Fruit fly (Drosophila melanogaster) whole organism, pupa: Measurements from ENCODE around the gene CadN2.
A peak's percentile ranks its signal among the peaks of the same experiment; 100 is the strongest.

Experiments used
- CG10348 ChIP-seq: fragments of 200-800 bp; sonication (Bioruptor generic); IDR thresholded peaks from 2 replicates; pipeline ENCODE4 v1.3.6; 2022; ENCODE audit warnings: missing biosample characterization, missing genetic modification characterization
- CG12605 ChIP-seq: fragments of 200-800 bp; sonication (Bioruptor generic); IDR thresholded peaks from 2 replicates; pipeline ENCODE4 v1.3.6; 2022; ENCODE audit warnings: missing biosample characterization, missing genetic modification characterization
- CG13204 ChIP-seq: fragments of 200-800 bp; sonication (Bioruptor generic); optimal IDR thresholded peaks from 2 replicates; lab custom pipeline; 2018; ENCODE audit warnings: missing biosample characterization, mild to moderate bottlenecking, missing genetic modification characterization, moderate library complexity
- CG14655 ChIP-seq: fragments of 200-800 bp; sonication (Bioruptor generic); optimal IDR thresholded peaks from 3 replicates; lab custom pipeline; 2017; ENCODE audit warnings: mild to moderate bottlenecking, missing biosample characterization, missing genetic modification reagents, missing genetic modification characterization
- CG15710 ChIP-seq: fragments of 200-800 bp; sonication (Bioruptor generic); optimal IDR thresholded peaks from 2 replicates; lab custom pipeline; 2018; ENCODE audit warnings: missing biosample characterization, mild to moderate bottlenecking, missing genetic modification characterization, moderate library complexity
- CG17806 ChIP-seq: fragments of 200-800 bp; sonication (Bioruptor generic); optimal IDR thresholded peaks from 2 replicates; lab custom pipeline; 2018; ENCODE audit warnings: missing biosample characterization, mild to moderate bottlenecking, missing genetic modification characterization, moderate library complexity
- CG32121 ChIP-seq: fragments of 200-800 bp; sonication (Bioruptor generic); IDR thresholded peaks from 2 replicates; pipeline ENCODE4 v1.3.6; 2022; ENCODE audit warnings: missing biosample characterization, missing genetic modification characterization
- CG34367 ChIP-seq: fragments of 200-800 bp; sonication (Bioruptor generic); optimal IDR thresholded peaks from 2 replicates; lab custom pipeline; 2018; ENCODE audit warnings: missing biosample characterization, mild to moderate bottlenecking, missing genetic modification characterization
- CG4496 ChIP-seq: fragments of 200-800 bp; sonication (Bioruptor generic); IDR thresholded peaks from 3 replicates; pipeline ENCODE4 v1.3.6; 2022; ENCODE audit warnings: missing biosample characterization, missing genetic modification characterization
- CG8159 ChIP-seq: fragments of 200-800 bp; sonication (Bioruptor generic); optimal IDR thresholded peaks from 3 replicates; lab custom pipeline; 2018; ENCODE audit warnings: missing biosample characterization, mild to moderate bottlenecking, missing genetic modification characterization, moderate library complexity
- CG8301 ChIP-seq: fragments of 200-800 bp; sonication (Bioruptor generic); optimal IDR thresholded peaks from 2 replicates; lab custom pipeline; 2018; ENCODE audit warnings: missing biosample characterization, mild to moderate bottlenecking, missing genetic modification characterization
- CG9948 ChIP-seq: fragments of 200-800 bp; sonication (Bioruptor generic); optimal IDR thresholded peaks from 2 replicates; lab custom pipeline; 2018; ENCODE audit warnings: missing biosample characterization, mild to moderate bottlenecking, missing genetic modification characterization, moderate library complexity
- D1 ChIP-seq: fragments of 200-800 bp; sonication (Bioruptor generic); optimal IDR thresholded peaks from 2 replicates; lab custom pipeline; 2018; ENCODE audit warnings: missing biosample characterization, mild to moderate bottlenecking, missing genetic modification characterization, moderate library complexity
- EcR ChIP-seq: fragments of 200-800 bp; sonication (Bioruptor generic); optimal IDR thresholded peaks from 3 replicates; lab custom pipeline; 2019; ENCODE audit warnings: missing biosample characterization, missing genetic modification characterization, mild to moderate bottlenecking, moderate library complexity, missing genetic modification reagents
- Ets98B ChIP-seq: fragments of 200-800 bp; sonication (Bioruptor generic); IDR thresholded peaks from 2 replicates; pipeline ENCODE4 v1.3.6; 2022; ENCODE audit warnings: missing biosample characterization, missing genetic modification characterization
- Pif1A ChIP-seq: fragments of 200-800 bp; sonication (Bioruptor generic); optimal IDR thresholded peaks from 3 replicates; lab custom pipeline; 2016; ENCODE audit warnings: missing biosample characterization, missing genetic modification characterization
- Pif1B ChIP-seq: fragments of 200-800 bp; sonication (Bioruptor generic); optimal IDR thresholded peaks from 3 replicates; lab custom pipeline; 2016; ENCODE audit warnings: missing biosample characterization, missing genetic modification characterization
- Snoo ChIP-seq: fragments of 200-800 bp; sonication (Bioruptor generic); optimal IDR thresholded peaks from 3 replicates; lab custom pipeline; 2017; ENCODE audit warnings: missing biosample characterization, mild to moderate bottlenecking, missing genetic modification characterization, inconsistent platforms
- fd96Ca ChIP-seq: fragments of 200-800 bp; sonication (Bioruptor generic); IDR thresholded peaks from 3 replicates; pipeline ENCODE4 v1.3.6; 2022; ENCODE audit warnings: missing biosample characterization, missing genetic modification characterization
- gl ChIP-seq: fragments of 200-800 bp; sonication (Bioruptor generic); optimal IDR thresholded peaks from 2 replicates; lab custom pipeline; 2018; ENCODE audit warnings: missing biosample characterization, mild to moderate bottlenecking, missing genetic modification characterization
- rn ChIP-seq: fragments of 200-800 bp; sonication (Bioruptor generic); IDR thresholded peaks from 2 replicates; pipeline ENCODE4 v1.3.6; 2022; ENCODE audit warnings: missing biosample characterization, missing genetic modification characterization

Gene CadN2

DNA sequence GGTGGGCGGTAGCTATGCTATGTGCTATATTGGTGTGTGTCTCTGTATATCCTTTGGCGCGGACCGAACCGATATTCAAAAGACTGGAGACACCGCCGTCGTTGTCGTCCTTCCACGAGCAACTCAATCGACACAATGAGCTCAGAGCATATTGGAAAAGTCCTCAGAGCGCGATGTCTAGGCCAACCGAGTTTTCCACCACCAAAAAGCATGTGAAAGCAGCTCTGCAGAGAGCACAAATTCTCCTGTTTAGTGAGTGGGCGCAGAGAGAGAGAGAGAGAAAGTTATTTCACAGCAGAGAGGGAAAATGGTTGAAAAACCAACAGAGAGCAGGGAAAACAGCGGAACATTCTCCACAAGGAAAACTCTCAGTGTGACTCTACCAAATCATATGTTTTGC is 122.6 kb downstream of the CadN2 start:
- TF ChIP-seq EcR (GFP tag; lab: Kevin White, UChicago) = no peak
- TF ChIP-seq CG13204 = no peak

- TF ChIP-seq CG32121 = no peak
- TF ChIP-seq CG14655 (GFP tag; lab: Kevin White, UChicago) = no peak
- no peak for TF ChIP-seq gl
- no peak for TF ChIP-seq CG15710
- no peak for TF ChIP-seq Pif1A
- no peak for TF ChIP-seq rn
- no peak for TF ChIP-seq CG17806 (tag; lab: Kevin White, UChicago)
- TF ChIP-seq EcR (GFP tag; lab: Kevin White, UChicago) = no peak
- TF ChIP-seq CG34367 (tag; lab: Kevin White, UChicago) = no peak
- TF ChIP-seq D1 (tag; lab: Kevin White, UChicago) = no peak
- TF ChIP-seq CG8159 (tag; lab: Kevin White, UChicago) = no peak
- TF ChIP-seq CG10348 (GFP tag; lab: Robert Waterston, UW) = no peak
- TF ChIP-seq CG4496 (GFP tag; lab: Robert Waterston, UW) = no peak
- no peak for TF ChIP-seq Ets98B (GFP tag; lab: Robert Waterston, UW)
- TF ChIP-seq Snoo (tag; lab: Kevin White, UChicago) = no peak
- TF ChIP-seq CG13204 = no peak
- TF ChIP-seq CG8301 (tag; lab: Kevin White, UChicago) = no peak
- TF ChIP-seq fd96Ca = no peak
- TF ChIP-seq Pif1B (GFP tag; lab: Kevin White, UChicago) = no peak
- TF ChIP-seq CG9948 (tag; lab: Kevin White, UChicago) = no peak
These were observed 123.8 kb downstream of the CadN2 start for dm6 chr2L:17751220-17751619.

DNA sequence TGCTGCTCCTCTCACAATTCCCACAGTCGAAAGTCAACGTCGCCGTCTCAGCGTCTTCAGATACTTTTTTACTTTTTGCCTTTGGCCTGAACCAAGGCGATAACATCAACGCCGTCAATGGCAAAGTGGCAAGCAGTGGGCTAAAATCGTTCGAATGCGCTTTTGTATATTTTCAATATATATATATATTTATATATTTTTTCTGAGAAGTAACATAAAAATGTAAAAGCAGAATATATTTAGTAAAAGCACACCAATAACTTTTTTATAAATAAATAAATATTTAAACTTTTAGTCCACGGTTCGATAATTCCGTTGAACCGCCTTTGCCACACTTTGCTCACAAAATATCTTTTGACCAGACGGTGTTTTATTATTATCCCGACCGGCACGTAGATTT is 124.9 kb downstream of the CadN2 start:
- no peak for TF ChIP-seq fd96Ca
- no peak for TF ChIP-seq CG4496 (GFP tag; lab: Robert Waterston, UW)
- peak; percentile 12 for TF ChIP-seq Pif1A
- no peak for TF ChIP-seq CG12605 (GFP tag; lab: Robert Waterston, UW)
- TF ChIP-seq D1 (tag; lab: Kevin White, UChicago) = peak; percentile 10
- no peak for TF ChIP-seq rn
- peak; percentile 71 for TF ChIP-seq CG8159 (tag; lab: Kevin White, UChicago)
- no peak for TF ChIP-seq gl
- peak; percentile 54 for TF ChIP-seq CG15710
- no peak for TF ChIP-seq Ets98B (GFP tag; lab: Robert Waterston, UW)
- peak; percentile 39 for TF ChIP-seq CG34367 (tag; lab: Kevin White, UChicago)
- TF ChIP-seq CG13204 = no peak
- no peak for TF ChIP-seq CG10348 (GFP tag; lab: Robert Waterston, UW)
- peak; percentile 55 for TF ChIP-seq CG9948 (tag; lab: Kevin White, UChicago)
- TF ChIP-seq CG32121 = no peak
- TF ChIP-seq Pif1B (GFP tag; lab: Kevin White, UChicago) = peak; percentile 38
- TF ChIP-seq CG14655 (GFP tag; lab: Kevin White, UChicago) = peak; percentile 54
- TF ChIP-seq EcR (GFP tag; lab: Kevin White, UChicago) = no peak
- peak; percentile 62 for TF ChIP-seq Snoo (tag; lab: Kevin White, UChicago)
- TF ChIP-seq CG8301 (tag; lab: Kevin White, UChicago) = no peak
- TF ChIP-seq CG17806 (tag; lab: Kevin White, UChicago) = peak; percentile 64
- TF ChIP-seq, all 21 proteins: peak for 10

dm6 chr2L:17748746-17749358 is 126.2 kb downstream of the CadN2 start:
- TF ChIP-seq Ets98B (GFP tag; lab: Robert Waterston, UW) (no peak), CG32121 (no peak), CG9948 (tag; lab: Kevin White, UChicago) (peak; percentile 45), Pif1A (peak; percentile 23), rn (no peak), CG10348 (GFP tag; lab: Robert Waterston, UW) (no peak), EcR (GFP tag; lab: Kevin White, UChicago) (peak; percentile 5), CG17806 (tag; lab: Kevin White, UChicago) (peak; percentile 36), CG14655 (GFP tag; lab: Kevin White, UChicago) (peak; percentile 3), D1 (tag; lab: Kevin White, UChicago) (no peak), CG8301 (tag; lab: Kevin White, UChicago) (no peak), Pif1B (GFP tag; lab: Kevin White, UChicago) (peak; percentile 25), gl (no peak), fd96Ca (no peak), CG34367 (tag; lab: Kevin White, UChicago) (peak; percentile 38), CG13204 (peak; percentile 21), CG8159 (tag; lab: Kevin White, UChicago) (peak; percentile 64), CG12605 (GFP tag; lab: Robert Waterston, UW) (no peak), Snoo (tag; lab: Kevin White, UChicago) (peak; percentile 58), CG4496 (GFP tag; lab: Robert Waterston, UW) (no peak), CG15710 (peak; percentile 68)

DNA sequence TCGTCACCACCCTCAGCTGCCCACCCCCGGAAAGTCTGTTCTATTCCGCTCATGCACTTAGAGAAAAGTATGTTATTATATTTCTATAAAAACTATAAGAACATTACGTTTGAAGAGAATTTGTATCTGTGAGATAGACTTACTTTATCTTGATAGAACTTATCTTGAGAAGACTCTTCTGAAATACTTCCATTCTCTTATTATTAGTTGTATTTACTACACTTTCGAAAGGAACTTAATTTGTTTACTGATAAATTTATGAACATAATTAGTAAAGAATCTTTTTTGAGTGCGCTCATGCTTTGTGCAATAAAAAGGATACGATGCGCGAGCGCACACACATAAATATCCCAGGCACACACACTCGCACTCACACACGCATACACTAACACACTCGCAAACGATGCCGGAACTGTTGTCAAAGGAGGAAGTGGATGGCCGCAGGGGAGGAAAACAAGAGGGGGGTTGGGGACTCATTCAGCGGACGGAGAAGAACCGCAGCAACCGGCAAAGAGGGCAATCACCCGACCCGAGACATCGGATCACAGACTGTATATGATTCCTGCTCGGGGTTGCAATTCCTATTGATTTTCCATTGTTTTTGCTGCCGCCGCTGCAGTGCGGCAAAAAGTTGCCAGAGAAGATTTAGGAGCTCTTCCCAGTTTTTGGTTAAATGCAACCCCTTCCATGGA is 127.8 kb downstream of the CadN2 start:
- TF ChIP-seq rn = no peak
- no peak for TF ChIP-seq D1 (tag; lab: Kevin White, UChicago)
- no peak for TF ChIP-seq Ets98B (GFP tag; lab: Robert Waterston, UW)
- TF ChIP-seq CG34367 (tag; lab: Kevin White, UChicago) = peak; percentile 39
- TF ChIP-seq Snoo (tag; lab: Kevin White, UChicago) = peak; percentile 12
- peak; percentile 63 for TF ChIP-seq CG9948 (tag; lab: Kevin White, UChicago)
- TF ChIP-seq CG32121 = no peak
- peak; percentile 78 for TF ChIP-seq CG8159 (tag; lab: Kevin White, UChicago)
- TF ChIP-seq CG15710 = peak; percentile 70
- peak; percentile 54 for TF ChIP-seq CG14655 (GFP tag; lab: Kevin White, UChicago)
- no peak for TF ChIP-seq fd96Ca
- TF ChIP-seq CG10348 (GFP tag; lab: Robert Waterston, UW) = no peak
- TF ChIP-seq gl = no peak
- TF ChIP-seq CG4496 (GFP tag; lab: Robert Waterston, UW) = no peak
- TF ChIP-seq Pif1A = peak; percentile 55
- TF ChIP-seq CG13204 = peak; percentile 34
- no peak for TF ChIP-seq CG12605 (GFP tag; lab: Robert Waterston, UW)
- TF ChIP-seq CG17806 (tag; lab: Kevin White, UChicago) = peak; percentile 63
- TF ChIP-seq CG8301 (tag; lab: Kevin White, UChicago) = peak; percentile 41
- peak; percentile 45 for TF ChIP-seq EcR (GFP tag; lab: Kevin White, UChicago)
- TF ChIP-seq Pif1B (GFP tag; lab: Kevin White, UChicago) = peak; percentile 11
